Fruit fly (Drosophila melanogaster) whole organism, prepupa: ENCODE results near the gene alpha-Spec.

ENCODE experiments used
- Blimp-1 ChIP-seq: fragments of 200-800 bp; sonication (Bioruptor generic); optimal IDR thresholded peaks from 3 replicates; lab custom pipeline; 2017; ENCODE audit warnings: missing biosample characterization, missing genetic modification characterization, mild to moderate bottlenecking, moderate library complexity, missing genetic modification reagents
- CG1621 ChIP-seq: fragments of 200-800 bp; sonication (Bioruptor generic); optimal IDR thresholded peaks from 3 replicates; lab custom pipeline; 2018; ENCODE audit warnings: missing biosample characterization, mild to moderate bottlenecking, missing genetic modification characterization
- CG6808 ChIP-seq: fragments of 200-800 bp; sonication (Bioruptor generic); optimal IDR thresholded peaks from 3 replicates; lab custom pipeline; 2017; ENCODE audit warnings: missing biosample characterization, missing genetic modification characterization, mild to moderate bottlenecking, moderate library complexity, missing genetic modification reagents
- CG6854 ChIP-seq: fragments of 200-800 bp; sonication (Bioruptor generic); optimal IDR thresholded peaks from 2 replicates; lab custom pipeline; 2017; ENCODE audit warnings: missing biosample characterization, mild to moderate bottlenecking, missing genetic modification characterization
- CG8319 ChIP-seq: fragments of 200-800 bp; sonication (Bioruptor generic); optimal IDR thresholded peaks from 3 replicates; lab custom pipeline; 2016; ENCODE audit warnings: missing biosample characterization, missing genetic modification characterization
- Eip78C ChIP-seq: fragments of 200-800 bp; sonication (Bioruptor generic); peaks from one replicate; lab custom pipeline; 2016; ENCODE audit warnings: missing biosample characterization, missing genetic modification characterization
- Sox102F ChIP-seq: fragments of 200-800 bp; sonication (Bioruptor generic); optimal IDR thresholded peaks from 2 replicates; lab custom pipeline; 2016; ENCODE audit warnings: missing biosample characterization, mild to moderate bottlenecking, missing genetic modification characterization
- Sox15 ChIP-seq: fragments of 200-800 bp; sonication (Bioruptor generic); optimal IDR thresholded peaks from 3 replicates; lab custom pipeline; 2016; ENCODE audit warnings: missing biosample characterization, missing genetic modification characterization
- achi ChIP-seq: fragments of 200-800 bp; sonication (Bioruptor generic); optimal IDR thresholded peaks from 3 replicates; lab custom pipeline; 2016; ENCODE audit warnings: missing biosample characterization, missing genetic modification characterization
- dsx ChIP-seq: fragments of 200-800 bp; optimal IDR thresholded peaks from 3 replicates; lab custom pipeline; 2019; ENCODE audit warnings: missing biosample characterization, mild to moderate bottlenecking, missing genetic modification characterization, moderate library complexity; ENCODE audit not compliant: poor library complexity, severe bottlenecking
- fkh ChIP-seq: fragments of 200-800 bp; sonication (Bioruptor generic); optimal IDR thresholded peaks from 3 replicates; lab custom pipeline; 2017; ENCODE audit warnings: missing biosample characterization, mild to moderate bottlenecking, missing genetic modification characterization, moderate library complexity
- spab ChIP-seq: fragments of 200-800 bp; sonication (Bioruptor generic); optimal IDR thresholded peaks from 2 replicates; lab custom pipeline; 2017; ENCODE audit warnings: missing biosample characterization, mild to moderate bottlenecking, missing genetic modification characterization, missing genetic modification reagents
- ss ChIP-seq, 2 experiments: fragments of 200-800 bp; sonication (Bioruptor generic); optimal IDR thresholded peaks; 2 replicates in 1 of 2; 3 replicates in 1 of 2; lab custom pipeline; 2017 to 2018; ENCODE audit warnings: mild to moderate bottlenecking in 2 of 2, missing biosample characterization in 2 of 2, missing genetic modification characterization in 2 of 2, moderate library complexity in 1 of 2

alpha-Spec gene

DNA sequence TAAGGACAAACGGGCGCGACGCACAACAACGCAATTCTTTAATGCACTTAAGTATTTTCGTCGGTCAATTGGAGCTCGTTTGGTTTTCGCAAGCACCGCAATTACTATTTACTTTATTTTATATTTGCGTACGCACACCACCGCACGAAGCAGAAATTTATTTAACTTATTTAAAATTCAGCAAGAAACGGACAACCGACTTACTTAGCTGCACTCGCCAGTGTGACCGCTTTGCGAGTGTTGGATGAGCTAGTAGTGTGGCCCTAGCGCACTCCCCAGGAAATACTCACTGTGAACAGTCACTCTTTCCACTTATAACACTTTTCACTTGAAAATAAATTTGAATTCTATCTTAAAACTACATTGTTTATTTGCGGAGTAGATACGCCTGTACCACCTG, 64.3 kb downstream of the alpha-Spec start, which contains the start of gene drpr (continued):
- TF ChIP-seq CG1621 (tag; lab: Kevin White, UChicago): peak; percentile 20
- TF ChIP-seq fkh (GFP tag; lab: Kevin White, UChicago): peak; percentile 62

DNA sequence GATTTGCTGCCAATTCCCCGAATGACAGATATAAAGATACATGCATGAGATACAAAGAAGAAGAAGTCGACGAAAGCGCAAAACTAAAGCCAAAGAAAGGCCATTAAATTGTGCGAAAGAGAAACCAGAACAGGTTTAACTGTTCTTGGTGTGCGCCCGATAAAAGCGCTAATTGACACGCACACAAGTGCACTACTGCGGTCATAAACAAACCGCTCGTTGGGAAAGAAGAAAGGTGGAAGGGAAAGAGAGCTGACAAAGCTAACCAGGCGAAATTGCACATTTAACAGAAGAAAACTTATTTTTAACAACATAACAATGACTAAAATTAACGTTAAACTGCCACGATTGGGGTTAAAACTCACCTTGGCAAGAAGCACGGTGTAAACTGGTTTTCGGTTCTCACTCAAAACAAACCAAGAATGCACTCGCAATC, 65.0 kb downstream of the alpha-Spec start:
- TF ChIP-seq Sox15 (GFP tag; lab: Kevin White, UChicago): no peak
- TF ChIP-seq Sox102F: no peak
- peak; percentile 96 for TF ChIP-seq Blimp-1 (GFP tag; lab: Kevin White, UChicago)
- peak in 1 of 2 experiments; percentile 61 for TF ChIP-seq ss (GFP tag; optimal IDR thresholded peaks at IDR 0.05; lab: Kevin White, UChicago)
- peak; percentile 33 for TF ChIP-seq dsx (GFP tag; lab: Kevin White, UChicago)
- TF ChIP-seq CG6808: peak; percentile 16
- no peak for TF ChIP-seq achi (GFP tag; lab: Kevin White, UChicago)
- peak; percentile 25 for TF ChIP-seq Eip78C

DNA sequence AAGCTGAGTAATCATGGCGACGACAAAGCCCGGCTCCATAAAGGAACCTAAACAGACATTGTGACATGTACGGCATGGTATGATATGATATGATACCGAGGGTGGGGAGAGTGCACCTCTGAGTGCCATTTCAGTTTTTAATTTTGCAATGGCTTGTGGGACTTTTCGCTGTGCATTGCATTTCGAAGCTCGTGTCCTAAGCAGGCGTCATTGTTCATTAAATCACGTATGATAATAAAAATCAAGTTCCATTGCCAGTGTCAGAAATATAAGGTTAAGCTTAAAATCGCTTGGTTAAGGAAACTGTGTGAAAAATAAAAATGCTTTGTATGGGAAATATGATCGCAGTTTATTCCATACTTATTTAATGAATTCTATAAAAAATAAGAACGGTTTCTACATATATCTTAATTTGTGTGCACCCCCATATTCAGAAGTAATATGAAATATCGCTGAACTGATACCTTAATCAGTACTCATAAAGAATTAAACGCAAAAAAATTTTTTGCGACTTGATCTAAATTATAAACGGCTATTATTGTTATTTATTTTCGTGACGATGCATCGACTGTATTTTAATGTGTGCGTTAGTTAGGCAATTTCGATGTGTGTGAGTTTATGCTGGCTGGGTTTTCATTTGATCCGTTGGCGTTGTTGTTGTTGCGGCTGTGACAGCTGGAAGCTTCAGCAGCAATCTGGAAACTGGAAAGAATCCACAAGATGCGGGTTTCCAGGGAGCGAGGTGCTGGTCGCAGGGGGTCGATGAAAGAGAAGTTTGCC, 65.6 kb downstream of the alpha-Spec start:
- TF ChIP-seq CG8319 (GFP tag; lab: Kevin White, UChicago): no peak
- no peak for TF ChIP-seq spab (GFP tag; lab: Kevin White, UChicago)
- peak; percentile 34 for TF ChIP-seq CG6854 (GFP tag; lab: Kevin White, UChicago)
